Worm (Caenorhabditis elegans) whole organism, mixed stage, embryonic: Measurements from ENCODE around the gene R02F2.9.

Source experiments
- M03D4.4 ChIP-seq: sonication (generic microtip); optimal IDR thresholded peaks from 2 replicates; lab custom pipeline; 2017; ENCODE audit warnings: mild to moderate bottlenecking, missing genetic modification characterization, missing compliant biosample characterization
- bed-3 ChIP-seq: fragments of 200-800 bp; sonication (Bioruptor generic); optimal IDR thresholded peaks from 3 replicates; lab custom pipeline; 2018; ENCODE audit warnings: mild to moderate bottlenecking, missing genetic modification characterization, moderate library complexity, missing compliant biosample characterization
- blmp-1 ChIP-seq: fragments of 150-350 bp; optimal IDR thresholded peaks from 2 replicates; lab custom pipeline; 2014; ENCODE audit warnings: missing biosample characterization, missing genetic modification characterization
- ceh-39 ChIP-seq: fragments of 150-350 bp; optimal IDR thresholded peaks from 2 replicates; lab custom pipeline; 2014; ENCODE audit warnings: missing biosample characterization, missing genetic modification characterization
- ceh-43 ChIP-seq: fragments of 200-800 bp; sonication (Bioruptor generic); optimal IDR thresholded peaks from 2 replicates; lab custom pipeline; 2018; ENCODE audit warnings: mild to moderate bottlenecking, missing genetic modification characterization, moderate library complexity, missing compliant biosample characterization
- ceh-83 ChIP-seq: fragments of 200-800 bp; sonication (Bioruptor generic); optimal IDR thresholded peaks from 2 replicates; lab custom pipeline; 2018; ENCODE audit warnings: mild to moderate bottlenecking, missing genetic modification characterization, missing compliant biosample characterization
- ces-1 ChIP-seq: fragments of 150-350 bp; optimal IDR thresholded peaks from 2 replicates; lab custom pipeline; 2014; ENCODE audit warnings: missing biosample characterization, missing genetic modification reagents, missing genetic modification characterization
- cnd-1 ChIP-seq: fragments of 200-800 bp; sonication (Bioruptor generic); optimal IDR thresholded peaks from 2 replicates; lab custom pipeline; 2018; ENCODE audit warnings: mild to moderate bottlenecking, missing genetic modification characterization, missing compliant biosample characterization
- drap-1 ChIP-seq: fragments of 200-800 bp; sonication (Bioruptor generic); optimal IDR thresholded peaks from 3 replicates; lab custom pipeline; 2018; ENCODE audit warnings: mild to moderate bottlenecking, missing genetic modification characterization, missing compliant biosample characterization
- elt-1 ChIP-seq: sonication (generic microtip); optimal IDR thresholded peaks from 2 replicates; lab custom pipeline; 2017; ENCODE audit warnings: missing genetic modification characterization, mild to moderate bottlenecking, missing compliant biosample characterization, antibody characterized with exemption, moderate library complexity, borderline replicate concordance; ENCODE audit not compliant: insufficient read depth
- elt-3 ChIP-seq: fragments of 150-350 bp; optimal IDR thresholded peaks from 2 replicates; lab custom pipeline; 2014; ENCODE audit warnings: missing biosample characterization, missing genetic modification characterization
- flh-1 ChIP-seq: fragments of 200-800 bp; sonication (Bioruptor generic); optimal IDR thresholded peaks from 2 replicates; lab custom pipeline; 2018; ENCODE audit warnings: mild to moderate bottlenecking, missing genetic modification characterization, moderate library complexity, missing compliant biosample characterization
- ham-2 ChIP-seq: fragments of 200-800 bp; sonication (Bioruptor generic); optimal IDR thresholded peaks from 2 replicates; lab custom pipeline; 2018; ENCODE audit warnings: mild to moderate bottlenecking, missing genetic modification characterization, missing compliant biosample characterization
- hlh-1 ChIP-seq: fragments of 150-350 bp; optimal IDR thresholded peaks from 2 replicates; lab custom pipeline; 2014; ENCODE audit warnings: missing biosample characterization, missing genetic modification reagents, missing genetic modification characterization
- lin-13 ChIP-seq: fragments of 150-350 bp; optimal IDR thresholded peaks from 2 replicates; lab custom pipeline; 2014; ENCODE audit warnings: missing biosample characterization, missing genetic modification characterization
- lin-32 ChIP-seq: fragments of 200-800 bp; sonication (Bioruptor generic); optimal IDR thresholded peaks from 2 replicates; lab custom pipeline; 2018; ENCODE audit warnings: mild to moderate bottlenecking, missing genetic modification characterization, missing compliant biosample characterization
- lsy-2 ChIP-seq: fragments of 150-350 bp; optimal IDR thresholded peaks from 2 replicates; lab custom pipeline; 2014; ENCODE audit warnings: missing biosample characterization, missing genetic modification characterization
- mab-5 ChIP-seq: fragments of 150-350 bp; optimal IDR thresholded peaks from 2 replicates; lab custom pipeline; 2014; ENCODE audit warnings: missing biosample characterization, missing genetic modification characterization
- mep-1 ChIP-seq: fragments of 150-350 bp; optimal IDR thresholded peaks from 2 replicates; lab custom pipeline; 2017; ENCODE audit warnings: missing biosample characterization, missing genetic modification reagents, missing genetic modification characterization, inconsistent platforms
- mls-2 ChIP-seq: sonication (generic microtip); optimal IDR thresholded peaks from 2 replicates; lab custom pipeline; 2016; ENCODE audit warnings: mild to moderate bottlenecking, missing genetic modification characterization, moderate library complexity, missing compliant biosample characterization
- nhr-12 ChIP-seq: fragments of 150-350 bp; optimal IDR thresholded peaks from 2 replicates; lab custom pipeline; 2014; ENCODE audit warnings: missing biosample characterization, missing genetic modification characterization
- nhr-2 ChIP-seq: fragments of 150-350 bp; optimal IDR thresholded peaks from 2 replicates; lab custom pipeline; 2014; ENCODE audit warnings: missing biosample characterization, missing genetic modification characterization
- nhr-237 ChIP-seq: fragments of 150-350 bp; optimal IDR thresholded peaks from 2 replicates; lab custom pipeline; 2014; ENCODE audit warnings: missing biosample characterization, missing genetic modification characterization
- nhr-28 ChIP-seq: fragments of 150-350 bp; optimal IDR thresholded peaks from 2 replicates; lab custom pipeline; 2014; ENCODE audit warnings: missing biosample characterization, missing genetic modification characterization
- nhr-76 ChIP-seq: sonication (generic microtip); optimal IDR thresholded peaks from 2 replicates; lab custom pipeline; 2017; ENCODE audit warnings: missing biosample characterization, missing genetic modification characterization
- pha-4 ChIP-seq: fragments of 150-350 bp; optimal IDR thresholded peaks from 2 replicates; lab custom pipeline; 2018; ENCODE audit warnings: missing biosample characterization, missing genetic modification reagents, missing genetic modification characterization
- sem-2 ChIP-seq: fragments of 200-800 bp; sonication (Bioruptor generic); optimal IDR thresholded peaks from 2 replicates; lab custom pipeline; 2018; ENCODE audit warnings: mild to moderate bottlenecking, missing genetic modification characterization, missing compliant biosample characterization
- snpc-4 ChIP-seq: fragments of 150-350 bp; optimal IDR thresholded peaks from 2 replicates; lab custom pipeline; 2014; ENCODE audit warnings: missing biosample characterization, missing genetic modification characterization
- sptf-1 ChIP-seq: sonication (generic microtip); optimal IDR thresholded peaks from 2 replicates; lab custom pipeline; 2017; ENCODE audit warnings: mild to moderate bottlenecking, missing genetic modification characterization, moderate library complexity, missing compliant biosample characterization
- tbx-8 ChIP-seq: fragments of 200-800 bp; sonication (Bioruptor generic); optimal IDR thresholded peaks from 2 replicates; lab custom pipeline; 2018; ENCODE audit warnings: mild to moderate bottlenecking, missing genetic modification characterization, moderate library complexity, missing compliant biosample characterization
- unc-120 ChIP-seq: sonication (generic microtip); optimal IDR thresholded peaks from 2 replicates; lab custom pipeline; 2017; ENCODE audit warnings: missing genetic modification characterization, missing compliant biosample characterization; ENCODE audit not compliant: poor library complexity, severe bottlenecking
- unc-39 ChIP-seq: fragments of 150-350 bp; optimal IDR thresholded peaks from 2 replicates; lab custom pipeline; 2014; ENCODE audit warnings: missing biosample characterization, missing genetic modification characterization
- unc-62 ChIP-seq: fragments of 150-350 bp; optimal IDR thresholded peaks from 2 replicates; lab custom pipeline; 2014; ENCODE audit warnings: missing biosample characterization, missing genetic modification reagents, missing genetic modification characterization
- zip-8 ChIP-seq: fragments of 150-350 bp; optimal IDR thresholded peaks from 2 replicates; lab custom pipeline; 2014; ENCODE audit warnings: missing biosample characterization, missing genetic modification characterization
- ztf-11 ChIP-seq: fragments of 150-350 bp; optimal IDR thresholded peaks from 2 replicates; lab custom pipeline; 2014; ENCODE audit warnings: missing biosample characterization, missing genetic modification characterization

R02F2.9 gene

ce11 chrIII:5498973-5499372, at the start of gene R02F2.9:
TSS of gene R02F2.9 (plus strand) at chrIII:5499190.
- no peak for TF ChIP-seq snpc-4
- peak; percentile 21 for TF ChIP-seq mep-1 (tag; lab: Kevin White, UChicago)
- TF ChIP-seq nhr-28 (tag; lab: Kevin White, UChicago), result no peak
- peak; percentile 76 for TF ChIP-seq ces-1 (GFP tag; lab: Kevin White, UChicago)
- peak; percentile 51 for TF ChIP-seq ceh-39 (tag; lab: Kevin White, UChicago)
- no peak for TF ChIP-seq elt-1 (tag; lab: Kevin White, UChicago)
- TF ChIP-seq flh-1, result no peak
- peak; percentile 70 for TF ChIP-seq lsy-2 (tag; lab: Kevin White, UChicago)
- TF ChIP-seq lin-32 (GFP tag; lab: Kevin White, UChicago), result no peak
- no peak for TF ChIP-seq elt-3 (tag; lab: Kevin White, UChicago)
- TF ChIP-seq blmp-1 (tag; lab: Kevin White, UChicago), result no peak
- TF ChIP-seq nhr-76 (tag; lab: Kevin White, UChicago), result no peak
- no peak for TF ChIP-seq mab-5
- no peak for TF ChIP-seq lin-13
- no peak for TF ChIP-seq ceh-43 (GFP tag; lab: Kevin White, UChicago)
- TF ChIP-seq, all 35 proteins: peak for 4

- TF ChIP-seq nhr-76 (tag; lab: Kevin White, UChicago) (no peak), blmp-1 (tag; lab: Kevin White, UChicago) (no peak), bed-3 (GFP tag; lab: Kevin White, UChicago) (no peak), ceh-83 (no peak), ceh-39 (tag; lab: Kevin White, UChicago) (no peak), flh-1 (no peak), lin-13 (peak; percentile 11), drap-1 (GFP tag; lab: Kevin White, UChicago) (no peak), M03D4.4 (tag; lab: Kevin White, UChicago) (no peak), snpc-4 (no peak), unc-120 (peak; percentile 70), cnd-1 (no peak), mls-2 (no peak), ham-2 (GFP tag; lab: Kevin White, UChicago) (no peak), ces-1 (GFP tag; lab: Kevin White, UChicago) (peak; percentile 30), zip-8 (tag; lab: Kevin White, UChicago) (no peak), nhr-12 (no peak), hlh-1 (tag; lab: Kevin White, UChicago) (peak; percentile 87), sem-2 (GFP tag; lab: Kevin White, UChicago) (no peak), ztf-11 (no peak), mep-1 (tag; lab: Kevin White, UChicago) (peak; percentile 28), nhr-2 (tag; lab: Kevin White, UChicago) (no peak), lin-32 (GFP tag; lab: Kevin White, UChicago) (no peak), pha-4 (tag; lab: Kevin White, UChicago) (no peak), tbx-8 (GFP tag; lab: Kevin White, UChicago) (no peak), nhr-237 (tag; lab: Kevin White, UChicago) (no peak), unc-62 (GFP tag; lab: Kevin White, UChicago) (no peak), mab-5 (no peak), elt-3 (tag; lab: Kevin White, UChicago) (no peak), elt-1 (tag; lab: Kevin White, UChicago) (no peak), sptf-1 (tag; lab: Kevin White, UChicago) (no peak), lsy-2 (tag; lab: Kevin White, UChicago) (peak; percentile 49), unc-39 (tag; lab: Kevin White, UChicago) (no peak), nhr-28 (tag; lab: Kevin White, UChicago) (no peak), ceh-43 (GFP tag; lab: Kevin White, UChicago) (no peak)
Observed at ce11 chrIII:5449762-5450308, 49.2 kb upstream of the R02F2.9 start, which contains the start of gene F48E8.8. TSS of gene F48E8.8 (minus strand) at chrIII:5449812.

ce11 chrIII:5450430-5450829, 48.6 kb upstream of the R02F2.9 start, which contains the start of gene paa-1:
TSS of gene paa-1 (plus strand) at chrIII:5450730.
- no peak for TF ChIP-seq ceh-83
- no peak for TF ChIP-seq nhr-28 (tag; lab: Kevin White, UChicago)
- TF ChIP-seq M03D4.4 (tag; lab: Kevin White, UChicago), result no peak
- no peak for TF ChIP-seq lin-13
- no peak for TF ChIP-seq unc-120
- no peak for TF ChIP-seq zip-8 (tag; lab: Kevin White, UChicago)
- no peak for TF ChIP-seq bed-3 (GFP tag; lab: Kevin White, UChicago)
- TF ChIP-seq drap-1 (GFP tag; lab: Kevin White, UChicago), result no peak
- no peak for TF ChIP-seq ces-1 (GFP tag; lab: Kevin White, UChicago)
- TF ChIP-seq tbx-8 (GFP tag; lab: Kevin White, UChicago), result no peak
